Worm (Caenorhabditis elegans) whole organism, early embryonic: ENCODE results near the gene scl-2.

Experiments used
- B0310.2 ChIP-seq: sonication (generic microtip); optimal IDR thresholded peaks from 2 replicates; lab custom pipeline; 2016; ENCODE audit warnings: mild to moderate bottlenecking, missing genetic modification characterization, missing compliant biosample characterization
- ama-1 ChIP-seq: fragments of 150-350 bp; optimal IDR thresholded peaks from 2 replicates; lab custom pipeline; 2014
- ets-7 ChIP-seq: sonication (generic microtip); optimal IDR thresholded peaks from 2 replicates; lab custom pipeline; 2016; ENCODE audit warnings: missing genotype, missing genetic modification characterization, missing compliant biosample characterization
- flt-1 ChIP-seq: fragments of 200-800 bp; sonication (Bioruptor generic); IDR thresholded peaks from 2 replicates; pipeline ENCODE4 v1.3.6; 2022; ENCODE audit warnings: missing genetic modification characterization, missing compliant biosample characterization
- hmg-4 ChIP-seq: fragments of 200-800 bp; sonication (Bioruptor generic); optimal IDR thresholded peaks from 2 replicates; lab custom pipeline; 2018; ENCODE audit warnings: mild to moderate bottlenecking, missing genetic modification characterization, missing compliant biosample characterization
- pes-1 ChIP-seq: fragments of 200-800 bp; sonication (Bioruptor generic); IDR thresholded peaks from 2 replicates; pipeline ENCODE4 v1.3.6; 2022; ENCODE audit warnings: missing genetic modification reagents, missing genetic modification characterization, missing compliant biosample characterization
- sea-1 ChIP-seq: fragments of 200-800 bp; sonication (Bioruptor generic); conservative IDR thresholded peaks from 2 replicates; pipeline ENCODE4 v1.3.6; 2022; ENCODE audit warnings: missing genetic modification characterization, missing compliant biosample characterization

ce11 chrIV:13082836-13083763 lies 25.6 kb downstream of the scl-2 start:
- TF ChIP-seq B0310.2 (tag; lab: Kevin White, UChicago) (no peak), sea-1 (GFP tag; lab: Robert Waterston, UW) (no peak), ama-1 (no peak), hmg-4 (GFP tag; lab: Kevin White, UChicago) (no peak), flt-1 (GFP tag; lab: Robert Waterston, UW) (no peak), ets-7 (no peak), pes-1 (GFP tag; lab: Robert Waterston, UW) (no peak)
